Fruit fly (Drosophila melanogaster) whole organism, embryonic: ENCODE results near the gene Gycbeta100B.

Source experiments
- Adf1 ChIP-seq: fragments of 200-800 bp; sonication (Bioruptor generic); IDR thresholded peaks from 2 replicates; pipeline ENCODE4 v1.3.6; 2022; ENCODE audit warnings: missing biosample characterization, missing genetic modification characterization
- Atf3 ChIP-seq: fragments of 200-800 bp; sonication (Bioruptor generic); optimal IDR thresholded peaks from 3 replicates; lab custom pipeline; 2016; ENCODE audit warnings: missing biosample characterization, missing genetic modification characterization
- CG10431 ChIP-seq: fragments of 200-800 bp; sonication (Bioruptor generic); optimal IDR thresholded peaks from 3 replicates; lab custom pipeline; 2018; ENCODE audit warnings: missing biosample characterization, mild to moderate bottlenecking, missing genetic modification characterization
- CG11723 ChIP-seq: fragments of 200-800 bp; sonication (Bioruptor generic); optimal IDR thresholded peaks from 2 replicates; lab custom pipeline; 2017; ENCODE audit warnings: missing biosample characterization, mild to moderate bottlenecking, missing genetic modification characterization
- CG12155 ChIP-seq: fragments of 200-800 bp; sonication (Bioruptor generic); optimal IDR thresholded peaks from 3 replicates; lab custom pipeline; 2016; ENCODE audit warnings: missing biosample characterization, missing genetic modification characterization
- CG13894 ChIP-seq: fragments of 200-800 bp; sonication (Bioruptor generic); optimal IDR thresholded peaks from 3 replicates; lab custom pipeline; 2018; ENCODE audit warnings: missing biosample characterization, mild to moderate bottlenecking, missing genetic modification characterization, moderate library complexity
- CG15269 ChIP-seq: fragments of 200-800 bp; sonication (Bioruptor generic); optimal IDR thresholded peaks from 2 replicates; lab custom pipeline; 2018; ENCODE audit warnings: missing biosample characterization, mild to moderate bottlenecking, missing genetic modification characterization, moderate library complexity
- CG1602 ChIP-seq: fragments of 200-800 bp; sonication (Bioruptor generic); optimal IDR thresholded peaks from 3 replicates; lab custom pipeline; 2016; ENCODE audit warnings: missing biosample characterization, missing genetic modification characterization
- CG17385 ChIP-seq: fragments of 200-800 bp; sonication (Bioruptor generic); optimal IDR thresholded peaks from 3 replicates; lab custom pipeline; 2018; ENCODE audit warnings: missing biosample characterization, mild to moderate bottlenecking, missing genetic modification characterization
- CG31365 ChIP-seq: fragments of 200-800 bp; sonication (Bioruptor generic); optimal IDR thresholded peaks from 2 replicates; lab custom pipeline; 2018; ENCODE audit warnings: missing biosample characterization, mild to moderate bottlenecking, missing genetic modification characterization
- CG32532 ChIP-seq: fragments of 200-800 bp; sonication (Bioruptor generic); IDR thresholded peaks from 2 replicates; pipeline ENCODE4 v1.3.6; 2022; ENCODE audit warnings: missing biosample characterization, missing genetic modification characterization
- CG6813 ChIP-seq: fragments of 200-800 bp; sonication (Bioruptor generic); optimal IDR thresholded peaks from 2 replicates; lab custom pipeline; 2017; ENCODE audit warnings: missing biosample characterization, missing genetic modification characterization, mild to moderate bottlenecking, moderate library complexity, missing genetic modification reagents
- CG6854 ChIP-seq: fragments of 200-800 bp; sonication (Bioruptor generic); optimal IDR thresholded peaks from 3 replicates; lab custom pipeline; 2017; ENCODE audit warnings: missing biosample characterization, mild to moderate bottlenecking, missing genetic modification characterization
- CG7745 ChIP-seq: fragments of 200-800 bp; sonication (Bioruptor generic); optimal IDR thresholded peaks from 2 replicates; lab custom pipeline; 2018; ENCODE audit warnings: missing biosample characterization, mild to moderate bottlenecking, missing genetic modification characterization, moderate library complexity
- CG7928 ChIP-seq: fragments of 200-800 bp; sonication (Bioruptor generic); optimal IDR thresholded peaks from 2 replicates; lab custom pipeline; 2017; ENCODE audit warnings: missing biosample characterization, mild to moderate bottlenecking, missing genetic modification characterization
- CG8089 ChIP-seq: fragments of 200-800 bp; sonication (Bioruptor generic); optimal IDR thresholded peaks from 3 replicates; lab custom pipeline; 2016; ENCODE audit warnings: missing biosample characterization, missing genetic modification characterization
- CG8944 ChIP-seq: fragments of 200-800 bp; sonication (Bioruptor generic); optimal IDR thresholded peaks from 3 replicates; lab custom pipeline; 2016; ENCODE audit warnings: missing biosample characterization, missing genetic modification characterization
- CG9609 ChIP-seq: fragments of 200-800 bp; sonication (Bioruptor generic); optimal IDR thresholded peaks from 3 replicates; lab custom pipeline; 2016; ENCODE audit warnings: missing biosample characterization, missing genetic modification characterization
- CHES-1-like ChIP-seq: fragments of 200-800 bp; sonication (Bioruptor generic); optimal IDR thresholded peaks from 2 replicates; lab custom pipeline; 2016; ENCODE audit warnings: missing biosample characterization, missing genetic modification characterization
- ERR ChIP-seq: fragments of 200-800 bp; sonication (Bioruptor generic); optimal IDR thresholded peaks from 2 replicates; lab custom pipeline; 2016; ENCODE audit warnings: missing biosample characterization, missing genetic modification characterization
- Eip74EF ChIP-seq, 2 experiments: fragments of 200-800 bp in 1 of 2; fragments of >200 bp in 1 of 2; sonication (Bioruptor generic) in 1 of 2; optimal IDR thresholded peaks; 2 replicates each; lab custom pipeline; 2017 to 2019; ENCODE audit warnings: missing biosample characterization in 2 of 2, missing genetic modification characterization in 2 of 2, mild to moderate bottlenecking in 1 of 2, moderate library complexity in 1 of 2
- Ets97D ChIP-seq: fragments of 200-800 bp; sonication (Bioruptor generic); optimal IDR thresholded peaks from 3 replicates; lab custom pipeline; 2016; ENCODE audit warnings: missing biosample characterization, missing genetic modification characterization
- Fer1 ChIP-seq: fragments of 200-800 bp; sonication (Bioruptor generic); optimal IDR thresholded peaks from 2 replicates; lab custom pipeline; 2017; ENCODE audit warnings: missing biosample characterization, mild to moderate bottlenecking, missing genetic modification characterization
- Hand ChIP-seq: fragments of 200-800 bp; sonication (Bioruptor generic); optimal IDR thresholded peaks from 2 replicates; lab custom pipeline; 2017; ENCODE audit warnings: mild to moderate bottlenecking, missing biosample characterization, missing genetic modification reagents, missing genetic modification characterization
- Hr51 ChIP-seq, 2 experiments: fragments of 200-800 bp; sonication (Bioruptor generic); optimal IDR thresholded peaks; 2 replicates in 1 of 2; 3 replicates in 1 of 2; lab custom pipeline; 2016 to 2018; ENCODE audit warnings: missing biosample characterization in 2 of 2, missing genetic modification characterization in 2 of 2, mild to moderate bottlenecking in 1 of 2, moderate library complexity in 1 of 2
- Mad ChIP-seq: fragments of 200-800 bp; sonication (Bioruptor generic); optimal IDR thresholded peaks from 2 replicates; lab custom pipeline; 2016; ENCODE audit warnings: missing biosample characterization, missing genetic modification characterization
- Oli ChIP-seq: fragments of 200-800 bp; sonication (Bioruptor generic); optimal IDR thresholded peaks from 2 replicates; lab custom pipeline; 2018; ENCODE audit warnings: missing biosample characterization, mild to moderate bottlenecking, missing genetic modification characterization, moderate library complexity
- Opbp ChIP-seq: fragments of 200-800 bp; sonication (Bioruptor generic); IDR thresholded peaks from 3 replicates; pipeline ENCODE4 v1.3.6; 2022; ENCODE audit warnings: missing biosample characterization, missing genetic modification characterization; ENCODE audit not compliant: partially characterized antibody
- bab2 ChIP-seq: fragments of 200-800 bp; sonication (Bioruptor generic); optimal IDR thresholded peaks from 2 replicates; lab custom pipeline; 2016; ENCODE audit warnings: missing biosample characterization, missing genetic modification characterization
- cad ChIP-seq: fragments of >200 bp; optimal IDR thresholded peaks from 2 replicates; lab custom pipeline; 2017; ENCODE audit warnings: missing biosample characterization, missing genetic modification characterization
- cato ChIP-seq: fragments of 200-800 bp; sonication (Bioruptor generic); optimal IDR thresholded peaks from 2 replicates; lab custom pipeline; 2016; ENCODE audit warnings: missing biosample characterization, missing genetic modification characterization, borderline replicate concordance
- cg ChIP-seq: fragments of 200-800 bp; sonication (Bioruptor generic); optimal IDR thresholded peaks from 3 replicates; lab custom pipeline; 2019; ENCODE audit warnings: missing biosample characterization, mild to moderate bottlenecking, missing genetic modification characterization, moderate library complexity
- chif ChIP-seq, 2 experiments: fragments of 200-800 bp; sonication (Bioruptor generic); optimal IDR thresholded peaks; 3 replicates each; lab custom pipeline; 2016; ENCODE audit warnings: missing biosample characterization in 2 of 2, missing genetic modification characterization in 2 of 2
- dati ChIP-seq: fragments of 200-800 bp; sonication (Bioruptor generic); IDR thresholded peaks from 2 replicates; pipeline ENCODE4 v1.3.6; 2022; ENCODE audit warnings: missing biosample characterization, missing genetic modification characterization
- fu2 ChIP-seq: fragments of 200-800 bp; sonication (Bioruptor generic); optimal IDR thresholded peaks from 2 replicates; lab custom pipeline; 2016; ENCODE audit warnings: missing biosample characterization, missing genetic modification characterization
- gem ChIP-seq: fragments of 200-800 bp; sonication (Bioruptor generic); optimal IDR thresholded peaks from 2 replicates; lab custom pipeline; 2019; ENCODE audit warnings: missing biosample characterization, mild to moderate bottlenecking, missing genetic modification characterization, moderate library complexity
- gfzf ChIP-seq: fragments of 200-800 bp; sonication (Bioruptor generic); optimal IDR thresholded peaks from 2 replicates; lab custom pipeline; 2016; ENCODE audit warnings: missing biosample characterization, mild to moderate bottlenecking, missing genetic modification characterization, moderate library complexity
- grau ChIP-seq: fragments of 200-800 bp; optimal IDR thresholded peaks from 3 replicates; lab custom pipeline; 2019; ENCODE audit warnings: missing biosample characterization, mild to moderate bottlenecking, missing genetic modification characterization, moderate library complexity
- gro ChIP-seq: fragments of 200-800 bp; sonication (Bioruptor generic); optimal IDR thresholded peaks from 2 replicates; lab custom pipeline; 2016; ENCODE audit warnings: missing biosample characterization, missing genetic modification characterization
- maf-S ChIP-seq: fragments of 200-800 bp; sonication (Bioruptor generic); optimal IDR thresholded peaks from 2 replicates; lab custom pipeline; 2016; ENCODE audit warnings: missing biosample characterization, missing genetic modification characterization
- nerfin-2 ChIP-seq: fragments of 200-800 bp; sonication (Bioruptor generic); IDR thresholded peaks from 2 replicates; pipeline ENCODE4 v1.3.6; 2022; ENCODE audit warnings: missing biosample characterization, missing genetic modification characterization; ENCODE audit not compliant: partially characterized antibody
- pita ChIP-seq: fragments of 200-800 bp; sonication (Bioruptor generic); optimal IDR thresholded peaks from 2 replicates; lab custom pipeline; 2017; ENCODE audit warnings: missing biosample characterization, mild to moderate bottlenecking, missing genetic modification characterization
- pum ChIP-seq: fragments of 200-800 bp; sonication (Bioruptor generic); optimal IDR thresholded peaks from 2 replicates; lab custom pipeline; 2016; ENCODE audit warnings: missing biosample characterization, missing genetic modification characterization
- sug ChIP-seq: fragments of 200-800 bp; optimal IDR thresholded peaks from 2 replicates; lab custom pipeline; 2019; ENCODE audit warnings: missing biosample characterization, mild to moderate bottlenecking, missing genetic modification characterization, moderate library complexity
- tio ChIP-seq: fragments of 200-800 bp; sonication (Bioruptor generic); optimal IDR thresholded peaks from 2 replicates; lab custom pipeline; 2017; ENCODE audit warnings: missing biosample characterization, missing genetic modification characterization, inconsistent platforms
- ttk ChIP-seq: fragments of 200-800 bp; sonication (Bioruptor generic); IDR thresholded peaks from 2 replicates; pipeline ENCODE4 v2.1.2; 2022; ENCODE audit warnings: missing biosample characterization, missing genetic modification characterization
- wek ChIP-seq: fragments of 200-800 bp; sonication (Bioruptor generic); optimal IDR thresholded peaks from 3 replicates; lab custom pipeline; 2018; ENCODE audit warnings: missing biosample characterization, mild to moderate bottlenecking, missing genetic modification characterization, moderate library complexity
- yki ChIP-seq: fragments of >200 bp; optimal IDR thresholded peaks from 3 replicates; lab custom pipeline; 2018

Gene Gycbeta100B

DNA sequence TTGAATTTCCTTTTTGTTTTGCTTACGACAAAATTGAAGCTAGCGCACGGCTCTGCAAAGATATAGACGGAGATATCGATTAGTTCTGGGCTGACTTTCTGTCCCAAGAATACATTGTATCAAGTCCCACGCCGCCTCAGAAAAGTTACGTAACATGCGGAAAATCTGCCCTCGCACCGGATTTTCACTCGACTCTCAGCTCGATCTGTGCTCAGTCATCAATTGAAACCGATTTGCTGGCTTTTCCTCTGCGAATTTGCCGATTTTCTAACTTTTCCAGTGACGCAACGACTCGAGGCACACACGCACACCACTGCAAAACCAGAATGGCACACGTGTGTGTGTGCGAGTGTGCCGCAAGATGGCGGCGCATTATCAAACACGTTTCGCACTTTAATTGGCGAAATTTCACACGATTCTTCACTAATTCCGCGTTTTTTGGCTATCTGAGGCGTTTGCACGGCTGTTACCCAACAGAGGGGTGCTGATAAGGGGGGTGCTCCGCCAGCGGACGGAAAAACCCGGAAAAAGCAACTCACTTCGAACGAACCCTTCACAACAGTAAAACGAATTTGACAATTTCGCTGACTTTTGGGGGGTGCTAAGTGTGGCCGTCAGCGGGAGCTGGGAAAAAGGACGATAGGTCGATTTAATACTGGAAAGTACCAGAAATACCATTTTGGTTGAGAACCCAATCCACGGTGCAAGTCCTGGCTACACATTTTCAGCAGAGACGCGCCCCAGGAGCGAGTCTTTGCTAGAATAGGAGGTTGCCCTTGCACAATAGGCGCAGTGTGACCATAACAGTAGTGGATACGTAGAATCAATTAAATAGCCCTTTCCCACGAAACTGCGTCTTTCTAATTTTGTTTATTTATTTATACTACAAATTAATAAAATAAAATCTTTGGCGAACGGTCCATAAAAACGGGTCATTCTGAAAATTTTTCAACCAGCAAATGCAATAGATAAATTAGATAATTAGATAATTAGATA lies 85.1 kb downstream of the Gycbeta100B start, which contains the start of gene ATPsynC (continued):
- TF ChIP-seq ttk (GFP tag; lab: Robert Waterston, UW) (no peak), CG12155 (GFP tag; lab: Kevin White, UChicago) (peak; percentile 48), CG15269 (peak; percentile 15), ERR (GFP tag; lab: Kevin White, UChicago) (peak; percentile 58), CG31365 (tag; lab: Kevin White, UChicago) (peak; percentile 69), CG10431 (GFP tag; lab: Kevin White, UChicago) (peak; percentile 54), wek (peak; percentile 17), Eip74EF (GFP tag; optimal IDR thresholded peaks at IDR 0.05; lab: Kevin White, UChicago) (peak in 1 of 2 experiments; percentile 86), tio (GFP tag; lab: Kevin White, UChicago) (no peak), Opbp (GFP tag; lab: Robert Waterston, UW) (no peak), chif (GFP tag; optimal IDR thresholded peaks at IDR 0.05; lab: Kevin White, UChicago) (no peak), CG13894 (tag; lab: Kevin White, UChicago) (peak; percentile 82), gro (peak; percentile 74), CG11723 (GFP tag; lab: Kevin White, UChicago) (peak; percentile 5), Hand (GFP tag; lab: Kevin White, UChicago) (peak; percentile 62), CG17385 (peak; percentile 49), CG6813 (peak; percentile 34), yki (lab: Kevin White, UChicago) (peak; percentile 15), CG1602 (GFP tag; lab: Kevin White, UChicago) (peak; percentile 1), Mad (GFP tag; lab: Kevin White, UChicago) (peak; percentile 41), Atf3 (GFP tag; lab: Kevin White, UChicago) (peak; percentile 22), CG7745 (no peak), Hr51 (GFP tag; optimal IDR thresholded peaks at IDR 0.05; lab: Kevin White, UChicago) (peak; percentile 23 to 24), maf-S (GFP tag; lab: Kevin White, UChicago) (peak; percentile 44), pita (GFP tag; lab: Kevin White, UChicago) (peak; percentile 100), pum (GFP tag; lab: Kevin White, UChicago) (peak; percentile 26), CG8089 (GFP tag; lab: Kevin White, UChicago) (peak; percentile 3), cato (GFP tag; lab: Kevin White, UChicago) (no peak), Oli (tag; lab: Kevin White, UChicago) (no peak), CG32532 (GFP tag; lab: Robert Waterston, UW) (no peak), cad (no peak), CG6854 (GFP tag; lab: Kevin White, UChicago) (peak; percentile 79), nerfin-2 (no peak), CG8944 (GFP tag; lab: Kevin White, UChicago) (peak; percentile 10), Ets97D (GFP tag; lab: Kevin White, UChicago) (peak; percentile 94), grau (tag; lab: Kevin White, UChicago) (peak; percentile 31), Fer1 (peak; percentile 75), cg (peak; percentile 89), sug (peak; percentile 83), CG9609 (peak; percentile 12), gfzf (GFP tag; lab: Kevin White, UChicago) (peak; percentile 100), gem (tag; lab: Kevin White, UChicago) (peak; percentile 57), bab2 (no peak), fu2 (GFP tag; lab: Kevin White, UChicago) (peak; percentile 61), CG7928 (GFP tag; lab: Kevin White, UChicago) (peak; percentile 70), Adf1 (no peak), CHES-1-like (no peak), dati (GFP tag; lab: Robert Waterston, UW) (no peak)
